Worm (Caenorhabditis elegans): ENCODE data around the gene ctsa-2.

DNA sequence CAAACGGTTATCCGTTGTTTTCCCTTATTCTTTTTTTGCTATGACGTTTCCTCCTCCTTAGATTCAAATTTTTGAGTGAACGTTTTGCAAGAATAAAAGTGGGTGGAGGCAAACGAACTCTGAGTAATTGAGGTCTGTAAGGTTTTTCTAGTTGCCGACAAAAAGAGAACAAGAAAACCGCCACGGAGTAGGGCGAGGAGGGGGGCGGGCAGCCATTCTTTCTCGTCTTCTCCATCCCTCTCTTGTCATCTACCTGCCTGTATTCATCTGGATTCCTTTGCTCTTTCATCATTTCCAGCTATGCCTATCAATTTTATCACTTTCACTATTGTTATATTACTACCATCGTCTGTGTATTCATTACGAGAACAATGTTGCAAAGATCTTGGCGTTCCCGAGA, 45.2 kb downstream of the ctsa-2 start, which contains the start of gene igdb-3:
- TF ChIP-seq pqm-1 (tag; optimal IDR thresholded peaks at IDR 0.05) (no peak), npax-4 (tag; optimal IDR thresholded peaks at IDR 0.05) (no peak), C08G9.2 (tag; optimal IDR thresholded peaks at IDR 0.05) (no peak)
